Fruit fly (Drosophila melanogaster): ENCODE measurements around the gene CG31800.

- TF ChIP-seq CG8478 (optimal IDR thresholded peaks at IDR 0.05), result no peak
- no peak for TF ChIP-seq usp (GFP tag; optimal IDR thresholded peaks at IDR 0.05)
- no peak for TF ChIP-seq pan (optimal IDR thresholded peaks at IDR 0.05)
- TF ChIP-seq psq (optimal IDR thresholded peaks at IDR 0.05), result no peak
- no peak for TF ChIP-seq EcR (GFP tag; optimal IDR thresholded peaks at IDR 0.05)
- no peak for TF ChIP-seq Dll (optimal IDR thresholded peaks at IDR 0.05)
Observed at dm6 chr2L:19053860-19054515, 19.6 kb upstream of the CG31800 start, which contains the start of gene CG10492.
